Worm (Caenorhabditis elegans) whole organism, late embryonic: Measurements from ENCODE around the gene dhs-25.

Experiments
- C08G9.2 ChIP-seq: sonication (generic microtip); optimal IDR thresholded peaks from 2 replicates; lab custom pipeline; 2016; ENCODE audit warnings: mild to moderate bottlenecking, missing genetic modification characterization, moderate library complexity, missing compliant biosample characterization
- C38D4.7 ChIP-seq: fragments of 200-800 bp; sonication (Bioruptor generic); optimal IDR thresholded peaks from 2 replicates; lab custom pipeline; 2018; ENCODE audit warnings: mild to moderate bottlenecking, missing genetic modification characterization, moderate library complexity, missing compliant biosample characterization
- ceh-34 ChIP-seq: sonication (generic microtip); optimal IDR thresholded peaks from 2 replicates; lab custom pipeline; 2016; ENCODE audit warnings: mild to moderate bottlenecking, missing genetic modification characterization, missing compliant biosample characterization
- fkh-6 ChIP-seq: sonication (generic microtip); optimal IDR thresholded peaks from 2 replicates; lab custom pipeline; 2016; ENCODE audit warnings: missing genetic modification characterization, missing compliant biosample characterization
- hlh-15 ChIP-seq: sonication (generic microtip); optimal IDR thresholded peaks from 2 replicates; lab custom pipeline; 2016; ENCODE audit warnings: missing genetic modification characterization, missing compliant biosample characterization
- lin-11 ChIP-seq: fragments of 200-800 bp; sonication (Bioruptor generic); optimal IDR thresholded peaks from 2 replicates; lab custom pipeline; 2018; ENCODE audit warnings: mild to moderate bottlenecking, missing genetic modification characterization, missing compliant biosample characterization
- odd-2 ChIP-seq: sonication (generic microtip); optimal IDR thresholded peaks from 2 replicates; lab custom pipeline; 2017; ENCODE audit warnings: antibody characterized with exemption, mild to moderate bottlenecking, missing genetic modification characterization, missing compliant biosample characterization

DNA sequence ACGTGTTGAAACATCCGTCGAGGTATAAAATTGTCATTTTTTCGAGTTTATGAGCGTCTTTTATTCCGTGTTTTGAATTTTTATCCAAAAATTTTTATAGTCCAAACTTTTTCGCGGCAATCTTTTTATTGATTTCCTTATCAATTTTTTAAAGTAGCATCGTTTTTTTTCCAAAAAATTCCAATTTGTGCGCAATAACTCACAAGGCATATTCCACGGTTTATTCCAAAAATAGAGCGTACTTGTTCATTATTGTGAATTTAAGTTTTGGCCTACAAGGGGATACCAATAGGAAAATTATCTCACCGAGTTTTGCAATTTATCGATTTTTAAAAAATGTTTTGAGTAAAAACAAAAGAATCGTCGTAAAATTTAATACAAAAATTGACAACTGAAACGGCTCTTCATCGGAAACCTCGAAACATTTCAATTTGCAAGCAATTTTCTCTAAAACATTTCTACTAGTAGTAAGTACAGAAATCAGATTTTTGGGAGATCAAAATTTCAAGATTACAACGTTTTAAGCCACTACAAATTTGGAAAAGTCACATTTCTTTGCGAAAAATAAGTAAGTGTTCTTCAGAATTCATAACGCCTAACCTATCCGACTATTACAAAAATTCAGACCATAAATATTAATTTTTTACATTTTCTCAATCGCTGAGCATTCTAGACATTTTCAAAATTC, 42.6 kb upstream of the dhs-25 start:
- TF ChIP-seq lin-11 (tag; lab: Kevin White, UChicago) (no peak), C08G9.2 (tag; lab: Kevin White, UChicago) (no peak), ceh-34 (tag; lab: Kevin White, UChicago) (no peak), C38D4.7 (GFP tag; lab: Kevin White, UChicago) (no peak), odd-2 (tag; lab: Kevin White, UChicago) (no peak), hlh-15 (tag; lab: Kevin White, UChicago) (no peak), fkh-6 (tag; lab: Kevin White, UChicago) (no peak)
